Fruit fly (Drosophila melanogaster) whole organism, embryonic: Measurements from ENCODE around the gene TotZ.

Experiments used
- CG10366 ChIP-seq: fragments of 200-800 bp; sonication (Bioruptor generic); IDR thresholded peaks from 2 replicates; pipeline ENCODE4 v1.3.6; 2022; ENCODE audit warnings: missing biosample characterization, missing genetic modification characterization
- CG10543 ChIP-seq: fragments of 200-800 bp; sonication (Bioruptor generic); optimal IDR thresholded peaks from 3 replicates; lab custom pipeline; 2017; ENCODE audit warnings: missing biosample characterization, mild to moderate bottlenecking, missing genetic modification characterization, moderate library complexity
- CG11504 ChIP-seq: fragments of 200-800 bp; sonication (Bioruptor generic); optimal IDR thresholded peaks from 3 replicates; lab custom pipeline; 2019; ENCODE audit warnings: missing biosample characterization, mild to moderate bottlenecking, missing genetic modification characterization, moderate library complexity
- CG12071 ChIP-seq: fragments of 200-800 bp; sonication (Bioruptor generic); optimal IDR thresholded peaks from 3 replicates; lab custom pipeline; 2018; ENCODE audit warnings: missing biosample characterization, mild to moderate bottlenecking, missing genetic modification characterization
- CG12659 ChIP-seq: fragments of 200-800 bp; sonication (Bioruptor generic); optimal IDR thresholded peaks from 3 replicates; lab custom pipeline; 2017; ENCODE audit warnings: mild to moderate bottlenecking, missing biosample characterization, missing genetic modification reagents, missing genetic modification characterization
- CG13424 ChIP-seq: fragments of 200-800 bp; sonication (Bioruptor generic); optimal IDR thresholded peaks from 2 replicates; lab custom pipeline; 2019; ENCODE audit warnings: missing biosample characterization, mild to moderate bottlenecking, missing genetic modification characterization, moderate library complexity
- CG14667 ChIP-seq: fragments of 200-800 bp; sonication (Bioruptor generic); IDR thresholded peaks from 2 replicates; pipeline ENCODE4 v1.3.6; 2022; ENCODE audit warnings: missing biosample characterization, missing genetic modification characterization
- CG1529 ChIP-seq: fragments of 200-800 bp; sonication (Bioruptor generic); optimal IDR thresholded peaks from 3 replicates; lab custom pipeline; 2018; ENCODE audit warnings: missing biosample characterization, missing genetic modification characterization
- CG1603 ChIP-seq: fragments of 200-800 bp; sonication (Bioruptor generic); optimal IDR thresholded peaks from 2 replicates; lab custom pipeline; 2019; ENCODE audit warnings: missing biosample characterization, mild to moderate bottlenecking, missing genetic modification characterization, moderate library complexity
- CG18619 ChIP-seq: fragments of 200-800 bp; sonication (Bioruptor generic); optimal IDR thresholded peaks from 3 replicates; lab custom pipeline; 2017; ENCODE audit warnings: missing biosample characterization, mild to moderate bottlenecking, missing genetic modification characterization
- CG2712 ChIP-seq: fragments of 200-800 bp; optimal IDR thresholded peaks from 3 replicates; lab custom pipeline; 2019; ENCODE audit warnings: missing biosample characterization, mild to moderate bottlenecking, missing genetic modification characterization, moderate library complexity
- CG2875 ChIP-seq: fragments of 200-800 bp; sonication (Bioruptor generic); optimal IDR thresholded peaks from 2 replicates; lab custom pipeline; 2017; ENCODE audit warnings: missing biosample characterization, mild to moderate bottlenecking, missing genetic modification characterization, missing genetic modification reagents
- CG31365 ChIP-seq: fragments of 200-800 bp; sonication (Bioruptor generic); optimal IDR thresholded peaks from 2 replicates; lab custom pipeline; 2018; ENCODE audit warnings: missing biosample characterization, mild to moderate bottlenecking, missing genetic modification characterization
- CG4707 ChIP-seq: fragments of 200-800 bp; sonication (Bioruptor generic); optimal IDR thresholded peaks from 2 replicates; lab custom pipeline; 2018; ENCODE audit warnings: missing biosample characterization, mild to moderate bottlenecking, missing genetic modification characterization, moderate library complexity
- CG6272 ChIP-seq: fragments of 200-800 bp; sonication (Bioruptor generic); IDR thresholded peaks from 2 replicates; pipeline ENCODE4 v1.3.6; 2022; ENCODE audit warnings: missing biosample characterization, missing genetic modification characterization
- CG7839 ChIP-seq: fragments of 200-800 bp; sonication (Bioruptor generic); optimal IDR thresholded peaks from 3 replicates; lab custom pipeline; 2018; ENCODE audit warnings: missing biosample characterization, mild to moderate bottlenecking, missing genetic modification characterization, moderate library complexity
- CG8281 ChIP-seq: fragments of 200-800 bp; sonication (Bioruptor generic); optimal IDR thresholded peaks from 2 replicates; lab custom pipeline; 2018; ENCODE audit warnings: missing biosample characterization, mild to moderate bottlenecking, missing genetic modification characterization, moderate library complexity
- Dbx ChIP-seq: fragments of 200-800 bp; sonication (Bioruptor generic); IDR thresholded peaks from 3 replicates; pipeline ENCODE4 v1.3.6; 2022; ENCODE audit warnings: missing biosample characterization, missing genetic modification characterization
- E2f2 ChIP-seq: fragments of 200-800 bp; sonication (Bioruptor generic); IDR thresholded peaks from 2 replicates; pipeline ENCODE4 v1.3.6; 2022; ENCODE audit warnings: missing biosample characterization, missing genetic modification characterization
- MBD-R2 ChIP-seq: fragments of 200-800 bp; sonication (Bioruptor generic); IDR thresholded peaks from 2 replicates; pipeline ENCODE4 v1.3.6; 2022; ENCODE audit warnings: missing biosample characterization, missing genetic modification characterization
- Mad ChIP-seq: fragments of 200-800 bp; sonication (Bioruptor generic); optimal IDR thresholded peaks from 2 replicates; lab custom pipeline; 2016; ENCODE audit warnings: missing biosample characterization, missing genetic modification characterization
- Mrtf ChIP-seq: fragments of 200-800 bp; sonication (Bioruptor generic); IDR thresholded peaks from 3 replicates; pipeline ENCODE4 v1.3.6; 2022; ENCODE audit warnings: missing biosample characterization, missing genetic modification characterization
- NFAT ChIP-seq: fragments of 200-800 bp; sonication (Bioruptor generic); IDR thresholded peaks from 2 replicates; pipeline ENCODE4 v1.3.6; 2022; ENCODE audit warnings: missing biosample characterization, missing genetic modification characterization
- Neu2 ChIP-seq: fragments of 200-800 bp; sonication (Bioruptor generic); optimal IDR thresholded peaks from 3 replicates; lab custom pipeline; 2016; ENCODE audit warnings: missing biosample characterization, missing genetic modification characterization, borderline replicate concordance
- PHDP ChIP-seq: fragments of 200-800 bp; sonication (Bioruptor generic); optimal IDR thresholded peaks from 3 replicates; lab custom pipeline; 2018; ENCODE audit warnings: missing biosample characterization, mild to moderate bottlenecking, missing genetic modification characterization, moderate library complexity
- Pdp1 ChIP-seq, 2 experiments: fragments of 200-800 bp; sonication (Bioruptor generic); optimal IDR thresholded peaks; 3 replicates each; lab custom pipeline; 2016; ENCODE audit warnings: missing biosample characterization in 2 of 2, missing genetic modification characterization in 2 of 2, mild to moderate bottlenecking in 1 of 2, moderate library complexity in 1 of 2
- Ptx1 ChIP-seq: fragments of 200-800 bp; sonication (Bioruptor generic); IDR thresholded peaks from 2 replicates; pipeline ENCODE4 v1.3.6; 2022; ENCODE audit warnings: missing biosample characterization, missing genetic modification characterization
- Ssrp ChIP-seq: fragments of 200-800 bp; sonication (Bioruptor generic); optimal IDR thresholded peaks from 2 replicates; lab custom pipeline; 2018; ENCODE audit warnings: missing biosample characterization, mild to moderate bottlenecking, missing genetic modification characterization, moderate library complexity
- TFAM ChIP-seq: fragments of 200-800 bp; sonication (Bioruptor generic); optimal IDR thresholded peaks from 2 replicates; lab custom pipeline; 2017; ENCODE audit warnings: missing biosample characterization, missing genetic modification characterization, inconsistent platforms
- Tbp ChIP-seq: fragments of >200 bp; optimal IDR thresholded peaks from 2 replicates; lab custom pipeline; 2018; ENCODE audit warnings: missing biosample characterization, missing genetic modification characterization
- abd-A ChIP-seq: fragments of 200-800 bp; sonication (Bioruptor generic); optimal IDR thresholded peaks from 3 replicates; lab custom pipeline; 2019; ENCODE audit warnings: missing biosample characterization, mild to moderate bottlenecking, missing genetic modification characterization, moderate library complexity
- br ChIP-seq: fragments of >200 bp; optimal IDR thresholded peaks from 2 replicates; lab custom pipeline; 2017
- caup ChIP-seq: fragments of 200-800 bp; sonication (Bioruptor generic); optimal IDR thresholded peaks from 3 replicates; lab custom pipeline; 2017; ENCODE audit warnings: missing biosample characterization, mild to moderate bottlenecking, missing genetic modification characterization, moderate library complexity; ENCODE audit not compliant: severe bottlenecking
- ci ChIP-seq: fragments of 200-800 bp; sonication (Bioruptor generic); IDR thresholded peaks from 3 replicates; pipeline ENCODE4 v1.3.6; 2022; ENCODE audit warnings: missing biosample characterization, missing genetic modification characterization
- dpn ChIP-seq, 2 experiments: fragments of 200-800 bp; sonication (Bioruptor generic); optimal IDR thresholded peaks; 3 replicates each; lab custom pipeline; 2016; ENCODE audit warnings: missing biosample characterization in 2 of 2, missing genetic modification characterization in 2 of 2
- eyg ChIP-seq: fragments of 200-800 bp; sonication (Bioruptor generic); optimal IDR thresholded peaks from 3 replicates; lab custom pipeline; 2016; ENCODE audit warnings: missing biosample characterization, missing genetic modification characterization
- fd102C ChIP-seq: fragments of 200-800 bp; sonication (Bioruptor generic); optimal IDR thresholded peaks from 2 replicates; lab custom pipeline; 2018; ENCODE audit warnings: missing biosample characterization, mild to moderate bottlenecking, missing genetic modification characterization, moderate library complexity
- gsb-n ChIP-seq: fragments of 200-800 bp; sonication (Bioruptor generic); optimal IDR thresholded peaks from 3 replicates; lab custom pipeline; 2018; ENCODE audit warnings: missing biosample characterization, mild to moderate bottlenecking, missing genetic modification characterization
- hb ChIP-seq: fragments of 200-800 bp; sonication (Bioruptor generic); IDR thresholded peaks from 3 replicates; pipeline ENCODE4 v1.3.6; 2022; ENCODE audit warnings: missing biosample characterization, missing genetic modification characterization; ENCODE audit not compliant: partially characterized antibody
- her ChIP-seq: fragments of 200-800 bp; sonication (Bioruptor generic); optimal IDR thresholded peaks from 2 replicates; lab custom pipeline; 2016; ENCODE audit warnings: missing biosample characterization, missing genetic modification characterization
- nerfin-2 ChIP-seq: fragments of 200-800 bp; sonication (Bioruptor generic); IDR thresholded peaks from 2 replicates; pipeline ENCODE4 v1.3.6; 2022; ENCODE audit warnings: missing biosample characterization, missing genetic modification characterization; ENCODE audit not compliant: partially characterized antibody
- odd ChIP-seq: fragments of 200-800 bp; sonication (Bioruptor generic); optimal IDR thresholded peaks from 2 replicates; lab custom pipeline; 2017; ENCODE audit warnings: missing biosample characterization, mild to moderate bottlenecking, missing genetic modification characterization
- otp ChIP-seq: fragments of 200-800 bp; sonication (Bioruptor generic); IDR thresholded peaks from 3 replicates; pipeline ENCODE4, ENCODE4 v1.3.6; 2022; ENCODE audit warnings: missing biosample characterization, missing genetic modification characterization
- prd ChIP-seq, 3 experiments: fragments of >200 bp in 2 of 3; fragments of 200-800 bp in 1 of 3; sonication (Bioruptor generic) in 1 of 3; optimal IDR thresholded peaks in 2 of 3; IDR thresholded peaks in 1 of 3; 2 replicates in 2 of 3; 3 replicates in 1 of 3; pipeline versions ENCODE4 v1.3.6 to Lab custom; 2017 to 2022; ENCODE audit warnings: missing biosample characterization in 1 of 3, missing genetic modification characterization in 1 of 3
- repo ChIP-seq: fragments of 200-800 bp; sonication (Bioruptor generic); optimal IDR thresholded peaks from 2 replicates; lab custom pipeline; 2016; ENCODE audit warnings: missing biosample characterization, missing genetic modification characterization
- schlank ChIP-seq: fragments of 200-800 bp; sonication (Bioruptor generic); optimal IDR thresholded peaks from 2 replicates; lab custom pipeline; 2018; ENCODE audit warnings: missing biosample characterization, mild to moderate bottlenecking, missing genetic modification characterization
- shn ChIP-seq: fragments of 200-800 bp; sonication (Bioruptor generic); optimal IDR thresholded peaks from 3 replicates; lab custom pipeline; 2016; ENCODE audit warnings: missing biosample characterization, missing genetic modification characterization
- sna ChIP-seq: fragments of 200-800 bp; sonication (Bioruptor generic); IDR thresholded peaks from 2 replicates; pipeline ENCODE4 v1.3.6; 2022; ENCODE audit warnings: missing biosample characterization, missing genetic modification characterization; ENCODE audit not compliant: partially characterized antibody
- usp ChIP-seq: fragments of >200 bp; optimal IDR thresholded peaks from 2 replicates; lab custom pipeline; 2017; ENCODE audit warnings: missing biosample characterization, missing genetic modification characterization
- zfh1 ChIP-seq: fragments of 200-800 bp; sonication (Bioruptor generic); IDR thresholded peaks from 3 replicates; pipeline ENCODE4 v1.3.6; 2022; ENCODE audit warnings: missing biosample characterization, missing genetic modification characterization

Gene TotZ

DNA sequence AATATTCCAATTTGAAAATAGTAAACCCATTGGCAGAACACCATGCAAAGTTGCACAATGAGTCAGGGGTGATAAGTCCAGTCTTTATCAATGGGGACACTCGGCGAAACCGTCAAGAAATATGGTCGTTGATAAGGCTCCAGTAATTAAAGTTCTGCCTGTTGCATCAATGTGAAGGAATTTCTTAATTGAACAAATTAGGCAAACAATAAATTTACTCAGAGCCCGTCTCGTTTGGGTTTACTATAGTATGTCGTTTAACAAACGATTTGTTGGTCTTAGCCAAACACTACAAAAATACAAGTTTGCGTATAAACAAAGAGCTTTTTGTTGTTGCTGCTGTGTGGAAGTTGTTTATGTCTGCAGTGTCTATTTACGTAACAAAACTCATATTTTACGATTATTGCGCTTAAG lies 42.8 kb upstream of the TotZ start (continued):
- TF ChIP-seq CG31365 (tag; lab: Kevin White, UChicago) (peak; percentile 61), Neu2 (no peak), Tbp (GFP tag; lab: Kevin White, UChicago) (no peak), her (GFP tag; lab: Kevin White, UChicago) (peak; percentile 46), PHDP (peak; percentile 77), CG10543 (GFP tag; lab: Kevin White, UChicago) (no peak), gsb-n (tag; lab: Kevin White, UChicago) (peak; percentile 27), abd-A (tag; lab: Kevin White, UChicago) (no peak), Ptx1 (GFP tag; lab: Robert Waterston, UW) (no peak), caup (GFP tag; lab: Kevin White, UChicago) (peak; percentile 69), CG2712 (tag; lab: Kevin White, UChicago) (no peak), fd102C (GFP tag; lab: Kevin White, UChicago) (no peak), CG7839 (tag; lab: Kevin White, UChicago) (peak; percentile 26), CG12071 (peak; percentile 85), dpn (GFP tag; optimal IDR thresholded peaks at IDR 0.05; lab: Kevin White, UChicago) (peak in 1 of 2 experiments; percentile 23), prd (optimal IDR thresholded peaks at IDR 0.05; lab: Kevin White, UChicago) (no peak), prd (GFP tag; IDR thresholded peaks at IDR 0.05; lab: Robert Waterston, UW) (no peak), nerfin-2 (no peak), eyg (no peak), br (no peak), CG8281 (tag; lab: Kevin White, UChicago) (peak; percentile 36), CG1529 (GFP tag; lab: Kevin White, UChicago) (no peak), CG10366 (GFP tag; lab: Robert Waterston, UW) (no peak), usp (no peak), ci (GFP tag; lab: Robert Waterston, UW) (peak; percentile 58; the same call in 2 of the 3 replicates), Mrtf (no peak), Pdp1 (GFP tag; optimal IDR thresholded peaks at IDR 0.05; lab: Kevin White, UChicago) (peak; percentile 11 to 68), NFAT (GFP tag; lab: Robert Waterston, UW) (no peak), Mad (GFP tag; lab: Kevin White, UChicago) (no peak), CG2875 (peak; percentile 68), Ssrp (no peak), CG12659 (GFP tag; lab: Kevin White, UChicago) (peak; percentile 34), otp (GFP tag; lab: Robert Waterston, UW) (0 out of 3 replicates have a peak, but pooled peaks have one; percentile 23), CG6272 (GFP tag; lab: Robert Waterston, UW) (no peak), E2f2 (no peak), TFAM (GFP tag; lab: Kevin White, UChicago) (no peak), Dbx (GFP tag; lab: Robert Waterston, UW) (no peak), CG18619 (peak; percentile 55), repo (GFP tag; lab: Kevin White, UChicago) (no peak), shn (GFP tag; lab: Kevin White, UChicago) (no peak), CG4707 (GFP tag; lab: Kevin White, UChicago) (peak; percentile 2), CG13424 (tag; lab: Kevin White, UChicago) (peak; percentile 9), hb (GFP tag; lab: Robert Waterston, UW) (no peak), odd (GFP tag; lab: Kevin White, UChicago) (peak; percentile 64), CG14667 (GFP tag; lab: Robert Waterston, UW) (no peak), MBD-R2 (GFP tag; lab: Robert Waterston, UW) (no peak), CG1603 (tag; lab: Kevin White, UChicago) (peak; percentile 66), zfh1 (GFP tag; lab: Robert Waterston, UW) (no peak), CG11504 (tag; lab: Kevin White, UChicago) (peak; percentile 40), sna (GFP tag; lab: Robert Waterston, UW) (no peak), schlank (peak; percentile 63)
